Fruit fly (Drosophila melanogaster): ENCODE data around the gene Smn.
A peak's percentile ranks its signal among the peaks of the same experiment; 100 is the strongest.

The Smn gene

DNA sequence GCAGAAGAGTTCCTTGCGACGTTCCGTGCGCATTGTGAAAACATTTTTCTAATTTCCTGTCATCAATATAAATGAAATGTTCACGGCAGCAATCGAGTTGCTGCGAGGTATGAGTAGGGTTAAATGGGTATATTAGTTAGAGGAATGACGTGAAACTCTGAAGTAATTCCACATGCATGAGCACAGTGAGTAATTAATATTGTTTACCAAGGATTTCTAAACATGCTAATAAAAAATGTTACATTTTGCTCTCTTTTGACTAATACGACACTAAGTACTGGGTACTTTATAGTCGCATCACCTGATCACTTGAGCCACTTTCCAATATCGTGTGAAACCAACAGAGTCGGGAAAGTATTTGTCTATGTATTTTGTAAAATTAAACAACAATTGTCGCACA lies 37.1 kb downstream of the Smn start (continued):
- TF ChIP-seq CG16815 (GFP tag; optimal IDR thresholded peaks at IDR 0.05) (peak; percentile 30), ci (GFP tag; IDR thresholded peaks at IDR 0.05) (peak; percentile 71), run (tag; optimal IDR thresholded peaks at IDR 0.05) (no peak), CG12942 (GFP tag; optimal IDR thresholded peaks at IDR 0.05) (peak; percentile 31), oc (tag; optimal IDR thresholded peaks at IDR 0.05) (peak; percentile 46), CG2678 (tag; optimal IDR thresholded peaks at IDR 0.05) (peak; percentile 31), NC2α (GFP tag; optimal IDR thresholded peaks at IDR 0.05) (no peak), Oli (tag; optimal IDR thresholded peaks at IDR 0.05) (peak; percentile 61), CG10366 (GFP tag; IDR thresholded peaks at IDR 0.05) (peak; percentile 45; the same call in 1 of the 2 replicates), CTCF (GFP tag; optimal IDR thresholded peaks at IDR 0.05) (no peak), chinmo (GFP tag; IDR thresholded peaks at IDR 0.05; ENCODE audit: partially characterized antibody) (no peak), sisA (GFP tag; IDR thresholded peaks at IDR 0.05) (peak; percentile 62), CG1024 (GFP tag; IDR thresholded peaks at IDR 0.05) (peak; percentile 26; the same call in 1 of the 2 replicates), CG8388 (GFP tag; optimal IDR thresholded peaks at IDR 0.05) (peak; percentile 50), Med (GFP tag) (no peak), lab (GFP tag; optimal IDR thresholded peaks at IDR 0.05) (peak; percentile 58), GATAe (GFP tag; conservative IDR thresholded peaks at IDR 0.05) (no peak), Atf-2 (GFP tag; optimal IDR thresholded peaks at IDR 0.05) (peak; percentile 16), CG7271 (tag; optimal IDR thresholded peaks at IDR 0.05) (no peak), CG12071 (GFP tag; optimal IDR thresholded peaks at IDR 0.05) (peak; percentile 22), ro (GFP tag; IDR thresholded peaks at IDR 0.05) (no peak), Dbx (GFP tag; IDR thresholded peaks at IDR 0.05) (0 out of 3 replicates have a peak, but pooled peaks have one; percentile 38), HLH3B (GFP tag; IDR thresholded peaks at IDR 0.05) (peak; percentile 64; the same call in 1 of the 2 replicates), CG6791 (GFP tag; IDR thresholded peaks at IDR 0.05; ENCODE audit: partially characterized antibody) (no peak), CG7786 (GFP tag; optimal IDR thresholded peaks at IDR 0.05) (peak; percentile 15)

DNA sequence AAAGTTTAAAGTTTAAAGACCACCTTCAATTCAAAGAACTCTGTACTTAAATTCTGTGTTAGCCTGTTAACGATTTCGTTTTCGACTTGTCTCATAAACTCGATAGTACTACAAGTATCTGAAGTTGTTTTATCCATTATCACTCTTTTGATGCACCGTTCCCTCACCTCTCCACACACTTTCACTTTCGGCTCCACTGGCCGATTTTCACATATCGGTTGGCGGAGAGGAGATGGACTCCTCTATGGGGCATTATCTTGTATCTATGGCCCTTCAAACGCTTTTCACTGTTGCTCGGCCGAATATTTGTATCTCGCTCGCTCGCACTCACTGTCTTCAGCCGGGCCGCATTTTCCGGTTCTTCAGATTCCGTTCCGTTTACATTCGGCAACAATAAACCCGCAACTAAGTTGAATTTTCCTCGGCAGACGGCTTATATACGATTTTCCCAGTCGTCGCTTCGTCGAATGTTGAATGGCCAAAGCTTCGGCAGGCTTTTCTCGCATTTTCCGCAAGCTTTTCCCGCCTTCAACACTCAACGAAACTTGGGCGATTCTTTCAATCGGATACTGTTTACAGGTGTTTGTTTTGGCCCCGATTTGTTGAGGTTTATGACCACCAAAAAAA lies 38.2 kb downstream of the Smn start, which contains the start of gene CG43373:
TSS of gene CG43373 (minus strand) at position 373 of the 627 bp plus-strand sequence.
- TF ChIP-seq CG18599 (GFP tag; optimal IDR thresholded peaks at IDR 0.05) (peak; percentile 54), CG34376 (GFP tag; optimal IDR thresholded peaks at IDR 0.05) (peak; percentile 9), CG32532 (GFP tag; IDR thresholded peaks at IDR 0.05) (peak; percentile 33; the same call in 1 of the 2 replicates), sd (tag; optimal IDR thresholded peaks at IDR 0.05) (peak; percentile 2), Mrtf (GFP tag; IDR thresholded peaks at IDR 0.05) (no peak), gt (GFP tag; IDR thresholded peaks at IDR 0.05) (no peak), CG5180 (GFP tag; optimal IDR thresholded peaks at IDR 0.05) (peak; percentile 63), kah (GFP tag; optimal IDR thresholded peaks at IDR 0.05) (peak; percentile 27), Deaf1 (tag; optimal IDR thresholded peaks at IDR 0.05) (peak; percentile 63), al (GFP tag; IDR thresholded peaks at IDR 0.05) (no peak), oc (tag; optimal IDR thresholded peaks at IDR 0.05) (peak; percentile 8), CG6813 (GFP tag; optimal IDR thresholded peaks at IDR 0.05) (no peak), CG13894 (tag; optimal IDR thresholded peaks at IDR 0.05) (peak; percentile 54), Atf3 (GFP tag; optimal IDR thresholded peaks at IDR 0.05) (no peak), CG11504 (tag; optimal IDR thresholded peaks at IDR 0.05) (peak; percentile 19), gcm2 (GFP tag; optimal IDR thresholded peaks at IDR 0.05) (no peak), pb (GFP tag; optimal IDR thresholded peaks at IDR 0.05) (no peak), Blimp-1 (GFP tag; optimal IDR thresholded peaks at IDR 0.05) (peak; percentile 97), exex (tag; optimal IDR thresholded peaks at IDR 0.05) (no peak), CG17328 (GFP tag; IDR thresholded peaks at IDR 0.05) (0 out of 2 replicates have a peak, but pooled peaks have one; percentile 21), onecut (GFP tag; IDR thresholded peaks at IDR 0.05) (no peak), Ets65A (GFP tag) (peak; percentile 62), CG8290 (GFP tag; optimal IDR thresholded peaks at IDR 0.05) (no peak), CG8290 (tag; optimal IDR thresholded peaks at IDR 0.05) (peak in 1 of 2 experiments; percentile 12), CG17568 (GFP tag; optimal IDR thresholded peaks at IDR 0.05) (peak; percentile 26), CG11456 (GFP tag; IDR thresholded peaks at IDR 0.05) (0 out of 3 replicates have a peak, but pooled peaks have one; percentile 60), fu2 (GFP tag; optimal IDR thresholded peaks at IDR 0.05) (no peak)

Measured in whole organism, embryonic.